Worm (Caenorhabditis elegans): ENCODE results near the gene Y73F4A.2.

DNA sequence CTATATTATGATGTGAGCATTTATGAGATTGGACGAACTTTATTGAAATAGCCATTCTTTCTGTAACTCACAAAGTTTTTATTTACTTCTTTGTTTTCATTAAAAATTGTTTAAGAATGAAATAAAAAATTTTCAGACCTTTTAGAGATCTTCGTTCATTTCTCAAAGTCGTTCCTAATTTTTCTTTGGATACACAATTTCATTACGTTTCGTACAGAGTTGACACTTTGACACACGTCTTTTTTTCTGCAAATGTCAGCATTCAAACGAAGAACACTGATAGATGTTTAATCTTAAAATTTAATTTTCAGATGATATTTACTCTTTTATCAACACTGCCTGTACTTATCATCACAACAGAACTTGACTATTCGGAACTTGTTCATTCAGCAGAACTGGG, 26.7 kb downstream of the Y73F4A.2 start, which contains the start of gene acc-2:
- TF ChIP-seq ama-1 (optimal IDR thresholded peaks at IDR 0.05), result no peak
- no peak for TF ChIP-seq lsy-2 (tag; optimal IDR thresholded peaks at IDR 0.05)
- no peak for TF ChIP-seq grh-1 (GFP tag; IDR thresholded peaks at IDR 0.05)
- TF ChIP-seq ceh-63 (GFP tag; optimal IDR thresholded peaks at IDR 0.05), result no peak
- TF ChIP-seq dpl-1 (GFP tag; optimal IDR thresholded peaks at IDR 0.05), result no peak
- TF ChIP-seq tbx-2 (tag; optimal IDR thresholded peaks at IDR 0.05), result no peak
